Worm (Caenorhabditis elegans): ENCODE results near the gene mrck-1.

Gene mrck-1

ce11 chrV:6222779-6223276, 44.3 kb downstream of the mrck-1 start:
- TF ChIP-seq unc-62 (GFP tag; optimal IDR thresholded peaks at IDR 0.05): no peak

- no peak for TF ChIP-seq unc-62 (GFP tag; optimal IDR thresholded peaks at IDR 0.05)
Measured at ce11 chrV:6222171-6222733, 44.8 kb downstream of the mrck-1 start.

ce11 chrV:6221292-6221691, 45.8 kb downstream of the mrck-1 start:
- TF ChIP-seq unc-62 (GFP tag; optimal IDR thresholded peaks at IDR 0.05): no peak

- TF ChIP-seq unc-62 (GFP tag; optimal IDR thresholded peaks at IDR 0.05): no peak
Measured at ce11 chrV:6220752-6221151, 46.3 kb downstream of the mrck-1 start.

- no peak for TF ChIP-seq unc-62 (GFP tag; optimal IDR thresholded peaks at IDR 0.05)
Measured at ce11 chrV:6217834-6218233, 49.3 kb downstream of the mrck-1 start, which contains the start of gene str-206. TSS of gene str-206 (plus strand) at chrV:6218134.

- TF ChIP-seq unc-62 (GFP tag; optimal IDR thresholded peaks at IDR 0.05): no peak
Measured at ce11 chrV:6217142-6217541, 49.9 kb downstream of the mrck-1 start.

- TF ChIP-seq unc-62 (GFP tag; optimal IDR thresholded peaks at IDR 0.05): no peak
Measured at ce11 chrV:6214465-6214864, 52.6 kb downstream of the mrck-1 start.

- no peak for TF ChIP-seq unc-62 (GFP tag; optimal IDR thresholded peaks at IDR 0.05)
Measured at ce11 chrV:6213845-6214244, 53.2 kb downstream of the mrck-1 start.

- no peak for TF ChIP-seq unc-62 (GFP tag; optimal IDR thresholded peaks at IDR 0.05)
Measured at ce11 chrV:6213216-6213735, 53.8 kb downstream of the mrck-1 start.

- TF ChIP-seq unc-62 (GFP tag; optimal IDR thresholded peaks at IDR 0.05): no peak
Measured at ce11 chrV:6212566-6212965, 54.5 kb downstream of the mrck-1 start.

ce11 chrV:6211509-6211908, 55.6 kb downstream of the mrck-1 start:
- no peak for TF ChIP-seq unc-62 (GFP tag; optimal IDR thresholded peaks at IDR 0.05)

ce11 chrV:6209930-6210647, 57.0 kb downstream of the mrck-1 start:
- TF ChIP-seq unc-62 (GFP tag; optimal IDR thresholded peaks at IDR 0.05): no peak

- no peak for TF ChIP-seq unc-62 (GFP tag; optimal IDR thresholded peaks at IDR 0.05)
Measured at ce11 chrV:6208585-6208984, 58.5 kb downstream of the mrck-1 start, which contains the start of gene rme-1. TSS of gene rme-1 (plus strand) at chrV:6208885.
